Worm (Caenorhabditis elegans) whole organism, young adult: ENCODE measurements around the gene gly-14.

Experiments used
- B0019.2 ChIP-seq: fragments of 200-800 bp; sonication (Bioruptor generic); conservative IDR thresholded peaks from 2 replicates; pipeline ENCODE4 v1.3.6; 2022; ENCODE audit warnings: missing genetic modification reagents, missing genetic modification characterization, missing compliant biosample characterization
- F49E8.2 ChIP-seq: sonication (generic microtip); optimal IDR thresholded peaks from 3 replicates; lab custom pipeline; 2017; ENCODE audit warnings: missing genetic modification characterization, mild to moderate bottlenecking, missing compliant biosample characterization, antibody characterized with exemption, moderate library complexity; ENCODE audit not compliant: insufficient read depth
- F52B5.7 ChIP-seq: sonication (generic microtip); optimal IDR thresholded peaks from 2 replicates; lab custom pipeline; 2016; ENCODE audit warnings: mild to moderate bottlenecking, missing genetic modification characterization, missing compliant biosample characterization
- F55B11.4 ChIP-seq: sonication (generic microtip); optimal IDR thresholded peaks from 2 replicates; lab custom pipeline; 2016; ENCODE audit warnings: missing compliant biosample characterization, missing genetic modification characterization, borderline replicate concordance; ENCODE audit not compliant: insufficient read depth
- F57A8.1 ChIP-seq: fragments of 200-800 bp; sonication (Bioruptor generic); optimal IDR thresholded peaks from 2 replicates; lab custom pipeline; 2018; ENCODE audit warnings: mild to moderate bottlenecking, missing genetic modification characterization, moderate library complexity, missing compliant biosample characterization
- F57C9.4 ChIP-seq: sonication (generic microtip); optimal IDR thresholded peaks from 2 replicates; lab custom pipeline; 2017; ENCODE audit warnings: mild to moderate bottlenecking, missing genetic modification characterization, missing compliant biosample characterization
- K11D2.4 ChIP-seq: fragments of 200-800 bp; sonication (Bioruptor generic); IDR thresholded peaks from 2 replicates; pipeline ENCODE4 v1.3.6; 2022; ENCODE audit warnings: missing genetic modification reagents, missing genetic modification characterization, missing compliant biosample characterization
- Y53F4B.3 ChIP-seq: fragments of 200-800 bp; sonication (Bioruptor generic); IDR thresholded peaks from 2 replicates; pipeline ENCODE4 v1.3.6; 2022; ENCODE audit warnings: missing genetic modification reagents, missing genetic modification characterization, missing compliant biosample characterization
- Y79H2A.3 ChIP-seq: fragments of 200-800 bp; sonication (Bioruptor generic); conservative IDR thresholded peaks from 2 replicates; pipeline ENCODE4 v1.3.6; 2022; ENCODE audit warnings: missing genetic modification reagents, missing genetic modification characterization, missing compliant biosample characterization
- ZK185.1 ChIP-seq: sonication (generic microtip); optimal IDR thresholded peaks from 2 replicates; lab custom pipeline; 2016; ENCODE audit warnings: mild to moderate bottlenecking, missing genetic modification characterization, missing compliant biosample characterization; ENCODE audit not compliant: poor library complexity, severe bottlenecking
- aptf-2 ChIP-seq: fragments of 200-800 bp; sonication (Bioruptor generic); conservative IDR thresholded peaks from 2 replicates; pipeline ENCODE4 v1.3.6; 2022; ENCODE audit warnings: missing genetic modification reagents, missing genetic modification characterization, missing compliant biosample characterization
- aptf-3 ChIP-seq: fragments of 200-800 bp; sonication (Bioruptor generic); IDR thresholded peaks from 2 replicates; pipeline ENCODE4 v1.3.6; 2022; ENCODE audit warnings: missing genetic modification characterization, missing compliant biosample characterization
- athp-1 ChIP-seq: sonication (generic microtip); optimal IDR thresholded peaks from 2 replicates; lab custom pipeline; 2017; ENCODE audit warnings: mild to moderate bottlenecking, missing genetic modification characterization, missing compliant biosample characterization
- bed-2 ChIP-seq: fragments of 200-800 bp; sonication (Bioruptor generic); IDR thresholded peaks from 2 replicates; pipeline ENCODE4 v1.3.6; 2022; ENCODE audit warnings: missing genetic modification reagents, missing genetic modification characterization, missing compliant biosample characterization
- cebp-2 ChIP-seq: fragments of 200-800 bp; sonication (Bioruptor generic); IDR thresholded peaks from 2 replicates; pipeline ENCODE4 v1.3.6; 2022; ENCODE audit warnings: missing genetic modification characterization, missing compliant biosample characterization
- ceh-27 ChIP-seq: fragments of 200-800 bp; sonication (Bioruptor generic); optimal IDR thresholded peaks from 2 replicates; lab custom pipeline; 2018; ENCODE audit warnings: mild to moderate bottlenecking, missing genetic modification characterization, moderate library complexity, missing compliant biosample characterization
- die-1 ChIP-seq: sonication (generic microtip); optimal IDR thresholded peaks from 2 replicates; lab custom pipeline; 2016; ENCODE audit warnings: missing genotype, mild to moderate bottlenecking, missing genetic modification characterization, missing compliant biosample characterization
- efl-1 ChIP-seq: fragments of 150-350 bp; optimal IDR thresholded peaks from 2 replicates; lab custom pipeline; 2014; ENCODE audit warnings: missing biosample characterization, missing genetic modification reagents, missing genetic modification characterization
- ekl-4 ChIP-seq: fragments of 200-800 bp; sonication (Bioruptor generic); IDR thresholded peaks from 2 replicates; pipeline ENCODE4 v1.3.6; 2022; ENCODE audit warnings: missing genetic modification reagents, missing genetic modification characterization, missing compliant biosample characterization
- hmg-1.2 ChIP-seq: fragments of 200-800 bp; sonication (Bioruptor generic); IDR thresholded peaks from 2 replicates; pipeline ENCODE4 v1.3.6; 2022; ENCODE audit warnings: missing genetic modification reagents, missing genetic modification characterization, missing compliant biosample characterization
- hrde-1 ChIP-seq: sonication (generic microtip); optimal IDR thresholded peaks from 2 replicates; lab custom pipeline; 2016; ENCODE audit warnings: missing genetic modification characterization, mild to moderate bottlenecking, missing compliant biosample characterization, moderate library complexity, missing genotype, missing genetic modification reagents, borderline replicate concordance
- hsf-1 ChIP-seq: fragments of 200-800 bp; sonication (Bioruptor generic); IDR thresholded peaks from 2 replicates; pipeline ENCODE4 v1.3.6; 2022; ENCODE audit warnings: missing genetic modification reagents, missing genetic modification characterization, missing compliant biosample characterization
- lag-1 ChIP-seq: fragments of 200-800 bp; sonication (Bioruptor generic); IDR thresholded peaks from 2 replicates; pipeline ENCODE4 v1.3.6; 2022; ENCODE audit warnings: missing genetic modification reagents, missing genetic modification characterization, missing compliant biosample characterization
- let-526 ChIP-seq: fragments of 200-800 bp; sonication (Bioruptor generic); IDR thresholded peaks from 2 replicates; pipeline ENCODE4 v1.3.6; 2022; ENCODE audit warnings: missing genetic modification reagents, missing genetic modification characterization, missing compliant biosample characterization
- lin-26 ChIP-seq: fragments of 200-800 bp; sonication (Bioruptor generic); IDR thresholded peaks from 2 replicates; pipeline ENCODE4 v1.3.6; 2022; ENCODE audit warnings: missing genetic modification reagents, missing genetic modification characterization, missing compliant biosample characterization
- lin-35 ChIP-seq, 3 experiments: fragments of 150-350 bp in 2 of 3; sonication (generic microtip) in 1 of 3; optimal IDR thresholded peaks; 2 replicates each; lab custom pipeline; 2014 to 2018; ENCODE audit warnings: missing biosample characterization in 3 of 3, missing genetic modification characterization in 3 of 3, missing genetic modification reagents in 3 of 3
- lin-54 ChIP-seq: fragments of 200-800 bp; sonication (Bioruptor generic); optimal IDR thresholded peaks from 2 replicates; lab custom pipeline; 2018; ENCODE audit warnings: mild to moderate bottlenecking, missing genetic modification characterization, missing compliant biosample characterization
- madf-6 ChIP-seq: fragments of 200-800 bp; sonication (Bioruptor generic); IDR thresholded peaks from 2 replicates; pipeline ENCODE4 v1.3.6; 2022; ENCODE audit warnings: missing genetic modification reagents, missing genetic modification characterization, missing compliant biosample characterization
- mcd-1 ChIP-seq: fragments of 200-800 bp; sonication (Bioruptor generic); IDR thresholded peaks from 2 replicates; pipeline ENCODE4 v1.3.6; 2022; ENCODE audit warnings: missing genetic modification reagents, missing genetic modification characterization, missing compliant biosample characterization
- nfya-1 ChIP-seq: sonication (generic microtip); optimal IDR thresholded peaks from 2 replicates; lab custom pipeline; 2017; ENCODE audit warnings: antibody characterized with exemption, missing compliant biosample characterization, missing genetic modification characterization, borderline replicate concordance; ENCODE audit not compliant: insufficient read depth
- nfya-2 ChIP-seq: fragments of 200-800 bp; sonication (Bioruptor generic); IDR thresholded peaks from 2 replicates; pipeline ENCODE4 v1.3.6; 2022; ENCODE audit warnings: missing genetic modification reagents, missing genetic modification characterization, missing compliant biosample characterization
- nfyb-1 ChIP-seq: fragments of 200-800 bp; sonication (Bioruptor generic); IDR thresholded peaks from 2 replicates; pipeline ENCODE4 v1.3.6; 2022; ENCODE audit warnings: missing genetic modification reagents, missing genetic modification characterization, missing compliant biosample characterization
- nhr-27 ChIP-seq: fragments of 200-800 bp; sonication (Bioruptor generic); optimal IDR thresholded peaks from 2 replicates; lab custom pipeline; 2018; ENCODE audit warnings: mild to moderate bottlenecking, missing genetic modification characterization, moderate library complexity, missing compliant biosample characterization
- nhr-80 ChIP-seq: sonication (generic microtip); optimal IDR thresholded peaks from 2 replicates; lab custom pipeline; 2016; ENCODE audit warnings: missing genetic modification characterization, missing compliant biosample characterization
- pbrm-1 ChIP-seq: fragments of 200-800 bp; sonication (Bioruptor generic); IDR thresholded peaks from 2 replicates; pipeline ENCODE4 v1.3.6; 2022; ENCODE audit warnings: missing genetic modification reagents, missing genetic modification characterization, missing compliant biosample characterization
- rcor-1 ChIP-seq: fragments of 200-800 bp; sonication (Bioruptor generic); IDR thresholded peaks from 2 replicates; pipeline ENCODE4 v1.3.6; 2022; ENCODE audit warnings: missing genetic modification reagents, missing genetic modification characterization, missing compliant biosample characterization
- rpc-1 ChIP-seq, 2 experiments: fragments of 150-350 bp in 1 of 2; sonication (generic microtip) in 1 of 2; optimal IDR thresholded peaks; 2 replicates each; lab custom pipeline; 2014 to 2018; ENCODE audit warnings: missing biosample characterization in 1 of 2, missing genetic modification characterization in 1 of 2, missing genetic modification reagents in 1 of 2, missing genotype in 1 of 2
- sea-2 ChIP-seq: fragments of 200-800 bp; sonication (Bioruptor generic); IDR thresholded peaks from 2 replicates; pipeline ENCODE4 v1.3.6; 2022; ENCODE audit warnings: missing genetic modification characterization, missing compliant biosample characterization
- snpc-1.3 ChIP-seq: sonication (generic microtip); optimal IDR thresholded peaks from 2 replicates; lab custom pipeline; 2017; ENCODE audit warnings: missing genetic modification characterization, mild to moderate bottlenecking, missing compliant biosample characterization, antibody characterized with exemption, moderate library complexity, missing genotype, missing genetic modification reagents; ENCODE audit not compliant: insufficient read depth
- snpc-4 ChIP-seq, 5 experiments: fragments of 150-350 bp in 1 of 5; sonication (generic microtip) in 4 of 5; optimal IDR thresholded peaks; 2 replicates each; lab custom pipeline; 2014 to 2018; ENCODE audit warnings: missing genetic modification characterization in 5 of 5, missing biosample characterization in 3 of 5, antibody characterized with exemption in 2 of 5, mild to moderate bottlenecking in 2 of 5, missing compliant biosample characterization in 2 of 5, missing genotype in 2 of 5, moderate library complexity in 2 of 5, missing genetic modification reagents in 1 of 5
- sptf-2 ChIP-seq: fragments of 200-800 bp; sonication (Bioruptor generic); optimal IDR thresholded peaks from 2 replicates; lab custom pipeline; 2018; ENCODE audit warnings: mild to moderate bottlenecking, missing genetic modification characterization, missing compliant biosample characterization
- tlf-1 ChIP-seq: fragments of 200-800 bp; sonication (Bioruptor generic); optimal IDR thresholded peaks from 2 replicates; lab custom pipeline; 2018; ENCODE audit warnings: mild to moderate bottlenecking, missing genetic modification characterization, missing compliant biosample characterization
- unc-62 ChIP-seq: fragments of 150-350 bp; optimal IDR thresholded peaks from 2 replicates; lab custom pipeline; 2014; ENCODE audit warnings: missing biosample characterization, missing genetic modification reagents, missing genetic modification characterization
- xnd-1 ChIP-seq: sonication (generic microtip); optimal IDR thresholded peaks from 2 replicates; lab custom pipeline; 2016; ENCODE audit warnings: missing genotype, missing genetic modification reagents, missing genetic modification characterization, missing compliant biosample characterization
- zim-3 ChIP-seq: sonication (generic microtip); optimal IDR thresholded peaks from 2 replicates; lab custom pipeline; 2017; ENCODE audit warnings: mild to moderate bottlenecking, missing genetic modification characterization, moderate library complexity, missing compliant biosample characterization
- ztf-18 ChIP-seq: sonication (generic microtip); optimal IDR thresholded peaks from 2 replicates; lab custom pipeline; 2016; ENCODE audit warnings: missing genotype, mild to moderate bottlenecking, missing genetic modification characterization, missing compliant biosample characterization

gly-14 gene

ce11 chrIII:3502215-3502838, 9.3 kb upstream of the gly-14 start, which contains the start of gene M01F1.8 (continued):
- TF ChIP-seq cebp-2 (GFP tag; lab: Robert Waterston, UW) (no peak), nfyb-1 (GFP tag; lab: Robert Waterston, UW) (no peak), tlf-1 (GFP tag; lab: Kevin White, UChicago) (peak; percentile 2), unc-62 (GFP tag; lab: Kevin White, UChicago) (no peak), sptf-2 (GFP tag; lab: Kevin White, UChicago) (no peak), F49E8.2 (no peak), F57C9.4 (tag; lab: Kevin White, UChicago) (no peak), lin-54 (GFP tag; lab: Kevin White, UChicago) (peak; percentile 62), F55B11.4 (tag; lab: Kevin White, UChicago) (no peak), aptf-2 (GFP tag; lab: Robert Waterston, UW) (no peak), snpc-1.3 (tag; lab: Kevin White, UChicago) (peak; percentile 33), die-1 (tag; lab: Kevin White, UChicago) (no peak), sea-2 (GFP tag; lab: Robert Waterston, UW) (no peak), lag-1 (GFP tag; lab: Robert Waterston, UW) (no peak), nhr-27 (peak; percentile 66), Y79H2A.3 (GFP tag; lab: Robert Waterston, UW) (no peak), nhr-80 (tag; lab: Kevin White, UChicago) (no peak), snpc-4 (GFP tag; optimal IDR thresholded peaks at IDR 0.05; lab: Kevin White, UChicago) (no peak), snpc-4 (tag; optimal IDR thresholded peaks at IDR 0.05; lab: Kevin White, UChicago) (no peak), ceh-27 (GFP tag; lab: Kevin White, UChicago) (no peak), madf-6 (GFP tag; lab: Robert Waterston, UW) (peak; percentile 48), lin-35 (GFP tag; optimal IDR thresholded peaks at IDR 0.05; lab: Kevin White, UChicago) (peak in 1 of 3 experiments; percentile 40), K11D2.4 (GFP tag; lab: Robert Waterston, UW) (no peak), Y53F4B.3 (GFP tag; lab: Robert Waterston, UW) (no peak), rcor-1 (no peak; the same call in 1 of the 2 replicates), xnd-1 (no peak), efl-1 (GFP tag; lab: Kevin White, UChicago) (no peak), hsf-1 (GFP tag; lab: Robert Waterston, UW) (0 out of 2 replicates have a peak, but pooled peaks have one; percentile 56), ZK185.1 (tag; lab: Kevin White, UChicago) (no peak), nfya-1 (tag; lab: Kevin White, UChicago) (no peak), F57A8.1 (GFP tag; lab: Kevin White, UChicago) (no peak), zim-3 (no peak), nfya-2 (0 out of 2 replicates have a peak, but pooled peaks have one; percentile 54), F52B5.7 (tag; lab: Kevin White, UChicago) (no peak), ztf-18 (tag; lab: Kevin White, UChicago) (peak; percentile 19), pbrm-1 (no peak), mcd-1 (GFP tag; lab: Robert Waterston, UW) (no peak), ekl-4 (GFP tag; lab: Robert Waterston, UW) (no peak), lin-26 (no peak), hmg-1.2 (GFP tag; lab: Robert Waterston, UW) (no peak; the same call in 1 of the 2 replicates), aptf-3 (GFP tag; lab: Robert Waterston, UW) (no peak), let-526 (GFP tag; lab: Robert Waterston, UW) (no peak), athp-1 (tag; lab: Kevin White, UChicago) (no peak), B0019.2 (GFP tag; lab: Robert Waterston, UW) (no peak), rpc-1 (optimal IDR thresholded peaks at IDR 0.05; lab: Kevin White, UChicago) (no peak), rpc-1 (tag; optimal IDR thresholded peaks at IDR 0.05; lab: Kevin White, UChicago) (no peak), bed-2 (GFP tag; lab: Robert Waterston, UW) (no peak), hrde-1 (tag; lab: Kevin White, UChicago) (peak; percentile 63)
